Worm (Caenorhabditis elegans) whole organism, L3 larva: ENCODE measurements around the gene str-123.

Experiments
- aly-2 ChIP-seq: fragments of 150-350 bp; optimal IDR thresholded peaks from 2 replicates; lab custom pipeline; 2014; ENCODE audit warnings: missing biosample characterization, missing genetic modification characterization
- ama-1 ChIP-seq: fragments of 150-350 bp; optimal IDR thresholded peaks from 2 replicates; lab custom pipeline; 2018
- ceh-16 ChIP-seq: sonication (generic microtip); optimal IDR thresholded peaks from 2 replicates; lab custom pipeline; 2017; ENCODE audit warnings: missing biosample characterization, missing genetic modification characterization
- ceh-9 ChIP-seq: sonication (generic microtip); optimal IDR thresholded peaks from 2 replicates; lab custom pipeline; 2018; ENCODE audit warnings: missing biosample characterization, missing genetic modification characterization
- daf-12 ChIP-seq: fragments of 150-350 bp; optimal IDR thresholded peaks from 2 replicates; lab custom pipeline; 2014; ENCODE audit warnings: missing biosample characterization, missing genetic modification reagents, missing genetic modification characterization
- egl-5 ChIP-seq: fragments of 150-350 bp; optimal IDR thresholded peaks from 2 replicates; lab custom pipeline; 2017; ENCODE audit warnings: missing biosample characterization, missing genetic modification reagents, missing genetic modification characterization, inconsistent platforms
- elt-2 ChIP-seq: sonication (generic microtip); optimal IDR thresholded peaks from 2 replicates; lab custom pipeline; 2016; ENCODE audit warnings: missing genetic modification reagents, mild to moderate bottlenecking, missing genetic modification characterization, missing compliant biosample characterization
- elt-3 ChIP-seq, 3 experiments: fragments of 150-350 bp in 1 of 3; sonication (generic microtip) in 2 of 3; optimal IDR thresholded peaks; 2 replicates in 2 of 3; 4 replicates in 1 of 3; lab custom pipeline; 2014 to 2017; ENCODE audit warnings: missing biosample characterization in 3 of 3, missing genetic modification characterization in 3 of 3
- eor-1 ChIP-seq, 2 experiments: fragments of 150-350 bp; optimal IDR thresholded peaks; 2 replicates each; lab custom pipeline; 2014 to 2018; ENCODE audit warnings: missing biosample characterization in 2 of 2, missing genetic modification characterization in 2 of 2
- fkh-10 ChIP-seq: sonication (generic microtip); optimal IDR thresholded peaks from 2 replicates; lab custom pipeline; 2017; ENCODE audit warnings: missing biosample characterization, missing genetic modification reagents, missing genetic modification characterization
- hmg-11 ChIP-seq: sonication (generic microtip); optimal IDR thresholded peaks from 2 replicates; lab custom pipeline; 2016; ENCODE audit warnings: missing genetic modification characterization, missing compliant biosample characterization
- jun-1 ChIP-seq: fragments of 150-350 bp; optimal IDR thresholded peaks from 2 replicates; lab custom pipeline; 2014; ENCODE audit warnings: missing biosample characterization, missing genetic modification reagents, missing genetic modification characterization
- lin-39 ChIP-seq: fragments of 150-350 bp; optimal IDR thresholded peaks from 2 replicates; lab custom pipeline; 2018; ENCODE audit warnings: missing biosample characterization, missing genetic modification reagents, missing genetic modification characterization
- lsy-12 ChIP-seq: sonication (generic microtip); optimal IDR thresholded peaks from 2 replicates; lab custom pipeline; 2016; ENCODE audit warnings: mild to moderate bottlenecking, missing genetic modification characterization, missing compliant biosample characterization
- mdl-1 ChIP-seq: fragments of 150-350 bp; optimal IDR thresholded peaks from 2 replicates; lab custom pipeline; 2014; ENCODE audit warnings: missing biosample characterization, missing genetic modification characterization
- mml-1 ChIP-seq: fragments of 150-350 bp; sonication (generic microtip); optimal IDR thresholded peaks from 3 replicates; lab custom pipeline; 2014; ENCODE audit warnings: missing biosample characterization, missing genetic modification characterization
- nfya-1 ChIP-seq: sonication (generic microtip); optimal IDR thresholded peaks from 2 replicates; lab custom pipeline; 2017; ENCODE audit warnings: missing genetic modification characterization, mild to moderate bottlenecking, missing compliant biosample characterization, antibody characterized with exemption, moderate library complexity; ENCODE audit not compliant: insufficient read depth
- nhr-11 ChIP-seq: fragments of 150-350 bp; optimal IDR thresholded peaks from 2 replicates; lab custom pipeline; 2014; ENCODE audit warnings: missing biosample characterization, missing genetic modification characterization
- nhr-23 ChIP-seq: fragments of 150-350 bp; optimal IDR thresholded peaks from 2 replicates; lab custom pipeline; 2014; ENCODE audit warnings: missing biosample characterization, missing genetic modification reagents, missing genetic modification characterization
- nhr-237 ChIP-seq: fragments of 150-350 bp; optimal IDR thresholded peaks from 2 replicates; lab custom pipeline; 2014; ENCODE audit warnings: missing biosample characterization, missing genetic modification characterization
- nhr-25 ChIP-seq: sonication (generic microtip); optimal IDR thresholded peaks from 2 replicates; lab custom pipeline; 2017; ENCODE audit warnings: missing biosample characterization, missing genetic modification characterization
- nhr-28 ChIP-seq: fragments of 150-350 bp; optimal IDR thresholded peaks from 2 replicates; lab custom pipeline; 2014; ENCODE audit warnings: missing biosample characterization, missing genetic modification characterization
- nhr-43 ChIP-seq: sonication (generic microtip); optimal IDR thresholded peaks from 2 replicates; lab custom pipeline; 2016; ENCODE audit warnings: mild to moderate bottlenecking, missing genetic modification characterization, missing compliant biosample characterization; ENCODE audit not compliant: poor library complexity, severe bottlenecking
- nhr-67 ChIP-seq: fragments of 150-350 bp; optimal IDR thresholded peaks from 2 replicates; lab custom pipeline; 2014; ENCODE audit warnings: missing biosample characterization, missing genetic modification characterization
- nhr-77 ChIP-seq: fragments of 150-350 bp; optimal IDR thresholded peaks from 2 replicates; lab custom pipeline; 2014; ENCODE audit warnings: missing biosample characterization, missing genetic modification characterization
- pha-4 ChIP-seq: fragments of 150-350 bp; optimal IDR thresholded peaks from 2 replicates; lab custom pipeline; 2014; ENCODE audit warnings: missing biosample characterization, missing genetic modification reagents, missing genetic modification characterization
- pqm-1 ChIP-seq: fragments of 150-350 bp; optimal IDR thresholded peaks from 2 replicates; lab custom pipeline; 2017; ENCODE audit warnings: missing biosample characterization, missing genetic modification characterization, inconsistent platforms
- sea-2 ChIP-seq: fragments of 150-350 bp; sonication (generic microtip); optimal IDR thresholded peaks from 4 replicates; lab custom pipeline; 2014; ENCODE audit warnings: missing biosample characterization, missing genetic modification reagents, missing genetic modification characterization
- skn-1 ChIP-seq: fragments of 150-350 bp; optimal IDR thresholded peaks from 2 replicates; lab custom pipeline; 2014; ENCODE audit warnings: missing biosample characterization, missing genetic modification characterization
- snpc-4 ChIP-seq: fragments of 150-350 bp; optimal IDR thresholded peaks from 2 replicates; lab custom pipeline; 2014; ENCODE audit warnings: missing biosample characterization, missing genetic modification characterization
- tbx-2 ChIP-seq: sonication (generic microtip); optimal IDR thresholded peaks from 2 replicates; lab custom pipeline; 2016; ENCODE audit warnings: mild to moderate bottlenecking, missing genetic modification characterization, missing compliant biosample characterization
- unc-39 ChIP-seq: sonication (generic microtip); optimal IDR thresholded peaks from 4 replicates; lab custom pipeline; 2017; ENCODE audit warnings: missing biosample characterization, missing genetic modification characterization
- unc-62 ChIP-seq: fragments of 150-350 bp; sonication (generic microtip); optimal IDR thresholded peaks from 4 replicates; lab custom pipeline; 2014; ENCODE audit warnings: missing biosample characterization, missing genetic modification reagents, missing genetic modification characterization

The str-123 gene

DNA sequence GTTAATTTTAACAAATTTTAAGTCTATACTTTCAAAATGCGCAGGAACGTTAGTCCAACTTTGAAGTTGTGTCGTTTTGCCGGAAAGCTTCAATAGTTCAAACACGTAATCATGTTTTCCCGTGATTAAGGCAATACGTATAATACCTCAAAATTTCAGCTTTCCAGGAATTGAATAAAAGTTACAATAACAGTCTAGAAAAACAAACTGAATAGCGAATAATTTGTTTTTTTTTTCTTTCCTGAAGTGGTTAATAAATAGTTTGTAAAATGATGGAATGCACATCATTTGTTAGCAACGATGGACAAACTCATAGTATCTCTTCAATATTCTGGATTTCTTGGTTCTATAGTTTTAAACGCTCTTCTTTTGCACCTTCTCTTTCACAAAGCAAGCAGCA is at the start of gene str-123:
TSS of gene str-123 (plus strand) at position 301 of the 400 bp plus-strand sequence.
- TF ChIP-seq nhr-77 (tag; lab: Kevin White, UChicago) (no peak), nhr-67 (tag; lab: Kevin White, UChicago) (no peak), sea-2 (GFP tag; lab: Kevin White, UChicago) (no peak), fkh-10 (GFP tag; lab: Kevin White, UChicago) (no peak), unc-62 (no peak), mdl-1 (tag; lab: Kevin White, UChicago) (no peak), tbx-2 (tag; lab: Kevin White, UChicago) (no peak), snpc-4 (no peak), lin-39 (tag; lab: Kevin White, UChicago) (no peak)

DNA sequence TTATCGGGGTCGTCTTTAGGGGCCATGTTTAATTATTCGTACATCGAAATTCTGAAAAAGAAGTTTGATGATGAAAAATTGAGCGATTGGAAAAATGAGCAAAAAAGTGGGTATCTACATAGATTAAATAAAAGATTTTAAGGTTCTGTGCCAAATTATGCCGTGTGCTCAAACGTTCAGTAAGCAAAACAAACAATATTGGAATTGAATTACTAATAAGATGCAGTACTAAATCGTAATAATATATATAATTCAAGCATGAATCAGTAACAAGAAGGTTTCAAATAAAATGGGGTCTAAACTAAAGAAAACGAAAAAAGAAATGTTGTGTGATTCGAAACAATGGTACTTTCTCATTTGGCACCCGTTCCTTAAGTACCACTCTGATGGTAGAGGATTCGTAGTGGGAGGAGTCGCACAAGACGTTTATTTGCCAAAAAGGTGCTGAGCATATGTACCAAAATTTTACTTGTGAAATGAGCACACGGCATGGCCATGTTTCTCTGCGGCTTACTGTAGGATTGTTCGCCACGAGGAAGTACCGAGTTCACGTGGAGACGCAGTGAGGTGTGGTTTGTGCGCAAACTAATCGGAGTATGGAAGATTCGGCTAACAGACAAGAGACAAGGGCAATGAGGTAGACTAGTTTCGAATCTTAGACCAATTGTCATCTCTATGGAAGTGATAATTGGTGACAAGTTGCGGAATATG is 40.5 kb upstream of the str-123 start, which contains the start of gene pgp-14:
TSS of gene pgp-14 (minus strand) at position 51 of the 711 bp plus-strand sequence.
- TF ChIP-seq pha-4 (tag; lab: Kevin White, UChicago) (peak; percentile 62), nhr-28 (tag; lab: Kevin White, UChicago) (no peak)

DNA sequence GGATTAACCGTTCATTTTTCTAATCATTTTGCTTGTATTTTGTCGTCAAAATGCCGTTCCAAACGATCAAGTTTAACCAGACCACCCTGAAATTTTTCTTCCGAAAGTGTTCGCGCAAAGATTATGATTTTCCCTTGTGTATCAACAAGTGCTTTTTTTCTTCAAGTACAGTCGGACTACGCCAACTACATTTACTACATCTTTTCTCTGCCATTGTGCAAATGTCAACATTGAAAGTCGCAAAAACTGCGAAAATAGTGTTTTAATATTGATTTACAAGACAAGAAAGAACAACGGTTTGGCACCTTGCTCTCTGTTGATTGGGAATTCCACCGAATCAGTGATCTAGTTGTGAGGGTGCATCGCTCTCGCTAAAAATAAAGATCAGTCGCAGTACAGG is 39.3 kb upstream of the str-123 start:
- TF ChIP-seq aly-2 (tag; lab: Kevin White, UChicago) (no peak), daf-12 (no peak), ceh-16 (tag; lab: Kevin White, UChicago) (no peak), hmg-11 (tag; lab: Kevin White, UChicago) (no peak), pha-4 (tag; lab: Kevin White, UChicago) (peak; percentile 92), lin-39 (tag; lab: Kevin White, UChicago) (no peak)

DNA sequence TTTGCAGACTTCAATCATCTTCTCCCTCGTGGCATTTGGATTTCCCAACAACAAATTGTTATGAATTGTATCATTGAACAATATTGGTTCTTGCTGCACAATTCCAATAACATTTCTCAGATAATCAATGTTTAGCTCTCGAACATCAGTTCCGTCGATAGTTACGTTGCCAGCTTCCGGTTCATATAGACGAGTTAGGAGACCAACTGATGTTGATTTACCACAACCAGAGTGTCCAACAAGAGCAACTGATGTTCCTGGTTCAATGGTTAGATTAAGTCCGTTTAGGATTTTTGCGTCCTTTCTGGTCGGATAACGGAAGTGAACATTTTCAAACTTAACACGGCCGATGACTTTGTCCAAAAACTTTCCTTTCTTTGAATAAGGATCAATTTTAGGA is 36.1 kb upstream of the str-123 start:
- no peak for TF ChIP-seq pqm-1 (tag; lab: Kevin White, UChicago)
- TF ChIP-seq jun-1 = no peak
- no peak for TF ChIP-seq mml-1 (tag; lab: Kevin White, UChicago)
- TF ChIP-seq nfya-1 (tag; lab: Kevin White, UChicago) = no peak

DNA sequence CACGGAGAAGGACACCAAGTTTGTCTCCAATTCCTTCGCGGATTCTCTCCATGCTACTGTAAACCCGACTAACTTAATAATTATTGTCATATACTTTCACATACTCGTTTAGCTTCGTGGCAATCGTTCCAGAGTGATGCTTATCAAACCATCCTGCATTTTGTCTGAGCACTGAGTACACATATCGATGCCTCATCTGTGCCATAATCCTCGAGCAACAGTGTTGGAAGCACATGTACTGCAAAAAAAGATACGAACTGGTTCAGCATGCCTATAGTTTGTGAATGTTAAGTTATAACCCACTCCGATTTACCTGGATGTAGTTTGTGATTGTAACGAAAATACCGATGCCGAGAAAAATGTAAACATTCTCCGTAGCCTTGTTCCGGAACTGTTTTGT is 35.1 kb upstream of the str-123 start:
- TF ChIP-seq lsy-12 (no peak), unc-62 (no peak), nhr-43 (no peak), nhr-11 (no peak), unc-39 (tag; lab: Kevin White, UChicago) (no peak), mdl-1 (tag; lab: Kevin White, UChicago) (no peak), ceh-16 (tag; lab: Kevin White, UChicago) (no peak)

DNA sequence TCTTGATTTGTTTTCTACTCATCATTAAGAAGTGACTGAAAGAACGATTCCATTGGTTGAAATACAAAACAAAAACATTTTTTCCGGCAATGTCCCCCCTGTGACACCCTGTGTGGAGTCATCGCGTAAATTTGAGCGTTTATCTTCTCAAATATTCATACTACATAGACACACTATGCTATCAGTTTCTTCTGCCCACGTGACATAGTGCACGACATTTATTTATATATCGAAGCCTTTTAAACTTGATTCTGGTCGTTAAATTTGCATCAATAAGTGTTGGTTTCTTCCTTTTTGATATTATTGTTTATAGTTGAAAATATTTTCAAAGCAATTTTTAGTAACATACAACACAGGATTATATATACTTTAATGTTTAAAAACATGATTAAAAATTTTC is 31.1 kb upstream of the str-123 start:
- TF ChIP-seq pha-4 (tag; lab: Kevin White, UChicago) (peak; percentile 14), pqm-1 (tag; lab: Kevin White, UChicago) (peak; percentile 43), elt-2 (peak; percentile 52), tbx-2 (tag; lab: Kevin White, UChicago) (no peak)
- TF ChIP-seq, all 47 proteins: peak for 3

DNA sequence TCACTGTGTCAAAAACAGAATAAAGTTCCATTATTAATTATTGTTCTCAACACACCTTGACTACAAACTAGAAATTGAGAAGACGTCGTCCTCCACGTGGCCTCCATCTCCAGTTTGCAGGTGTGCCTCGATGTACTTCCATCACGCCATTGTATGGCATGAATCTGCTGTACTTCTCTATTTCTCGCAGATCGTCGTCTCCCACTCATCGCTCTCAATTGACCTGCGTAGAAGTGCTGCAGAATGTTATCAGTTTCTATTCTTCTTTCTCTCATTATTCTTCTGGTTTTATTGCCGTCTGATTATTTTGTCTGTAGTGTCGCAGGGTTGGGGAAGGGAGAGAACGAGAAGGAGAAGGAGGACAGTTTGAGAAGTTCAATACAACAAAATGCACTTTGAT is 30.5 kb upstream of the str-123 start:
- TF ChIP-seq eor-1 (tag; optimal IDR thresholded peaks at IDR 0.05; lab: Kevin White, UChicago) (no peak), egl-5 (no peak), unc-39 (tag; lab: Kevin White, UChicago) (no peak), nhr-25 (tag; lab: Kevin White, UChicago) (peak; percentile 87), nhr-23 (tag; lab: Kevin White, UChicago) (peak; percentile 81), ama-1 (no peak), ceh-9 (tag; lab: Kevin White, UChicago) (no peak), elt-3 (tag; optimal IDR thresholded peaks at IDR 0.05; lab: Kevin White, UChicago) (peak in 2 of 3 experiments; percentile 45 to 65), skn-1 (tag; lab: Kevin White, UChicago) (no peak), jun-1 (peak; percentile 50), elt-2 (peak; percentile 87), pha-4 (tag; lab: Kevin White, UChicago) (peak; percentile 16), tbx-2 (tag; lab: Kevin White, UChicago) (no peak), unc-62 (no peak), mdl-1 (tag; lab: Kevin White, UChicago) (peak; percentile 68), pqm-1 (tag; lab: Kevin White, UChicago) (peak; percentile 94), nhr-237 (no peak), aly-2 (tag; lab: Kevin White, UChicago) (no peak), nhr-43 (peak; percentile 92)
- TF ChIP-seq, all 47 proteins: peak for 9
